Fruit fly (Drosophila melanogaster): ENCODE data around the gene CG17104.

CG17104 gene

dm6 chr2L:10687009-10687793 lies 10.2 kb downstream of the CG17104 start, which contains the start of gene CG7296 (continued):
- TF ChIP-seq tgo (GFP tag; IDR thresholded peaks at IDR 0.05) (no peak), zfh1 (GFP tag; IDR thresholded peaks at IDR 0.05) (0 out of 3 replicates have a peak, but pooled peaks have one; percentile 2), Atf-2 (GFP tag; optimal IDR thresholded peaks at IDR 0.05) (no peak), br (optimal IDR thresholded peaks at IDR 0.05) (no peak), gt (GFP tag; IDR thresholded peaks at IDR 0.05) (no peak), nom (GFP tag; optimal IDR thresholded peaks at IDR 0.05) (no peak), Hmx (GFP tag; optimal IDR thresholded peaks at IDR 0.05) (no peak), CG4707 (GFP tag; optimal IDR thresholded peaks at IDR 0.05) (no peak), CG3995 (GFP tag; optimal IDR thresholded peaks at IDR 0.05) (no peak), btn (GFP tag; optimal IDR thresholded peaks at IDR 0.05) (no peak), CG2202 (tag; optimal IDR thresholded peaks at IDR 0.05) (no peak), CG8924 (tag; optimal IDR thresholded peaks at IDR 0.05) (no peak), CkIIα-i1 (GFP tag; IDR thresholded peaks at IDR 0.05) (no peak), Oli (tag; optimal IDR thresholded peaks at IDR 0.05) (no peak), vvl (GFP tag; IDR thresholded peaks at IDR 0.05) (peak; percentile 21; the same call in 1 of the 2 replicates), ken (GFP tag; IDR thresholded peaks at IDR 0.05) (no peak), Sry-β (GFP tag; optimal IDR thresholded peaks at IDR 0.05) (peak; percentile 43), lab (GFP tag; optimal IDR thresholded peaks at IDR 0.05) (no peak), CG10321 (GFP tag; IDR thresholded peaks at IDR 0.05) (no peak), pros (GFP tag; optimal IDR thresholded peaks at IDR 0.05) (no peak), Trl (optimal IDR thresholded peaks at IDR 0.05) (no peak), Trl (GFP tag; optimal IDR thresholded peaks at IDR 0.05) (no peak), cas (GFP tag; IDR thresholded peaks at IDR 0.05) (no peak)

dm6 chr2L:10687794-10688185 lies 10.8 kb downstream of the CG17104 start:
- TF ChIP-seq cad (GFP tag; optimal IDR thresholded peaks at IDR 0.05) (no peak), vvl (GFP tag; IDR thresholded peaks at IDR 0.05) (peak; percentile 61; the same call in 1 of the 2 replicates), slou (GFP tag; optimal IDR thresholded peaks at IDR 0.05) (no peak), cg (GFP tag; optimal IDR thresholded peaks at IDR 0.05) (no peak), ara (GFP tag; IDR thresholded peaks at IDR 0.05) (no peak), CG10321 (GFP tag; IDR thresholded peaks at IDR 0.05) (no peak), abd-A (tag; optimal IDR thresholded peaks at IDR 0.05) (peak; percentile 56), CG31224 (GFP tag; IDR thresholded peaks at IDR 0.05) (no peak), CG12942 (GFP tag; optimal IDR thresholded peaks at IDR 0.05) (no peak), pzg (GFP tag; optimal IDR thresholded peaks at IDR 0.05) (no peak), Hr78 (GFP tag; optimal IDR thresholded peaks at IDR 0.05) (no peak), D19B (GFP tag; optimal IDR thresholded peaks at IDR 0.05) (no peak), Spps (tag; optimal IDR thresholded peaks at IDR 0.05) (no peak), MESR4 (GFP tag; optimal IDR thresholded peaks at IDR 0.05) (no peak), CG3163 (GFP tag; optimal IDR thresholded peaks at IDR 0.05) (no peak), chm (GFP tag; IDR thresholded peaks at IDR 0.05) (no peak)

dm6 chr2L:10688764-10689163 lies 11.8 kb downstream of the CG17104 start:
- TF ChIP-seq CG4360 (GFP tag; IDR thresholded peaks at IDR 0.05) (no peak), inv (GFP tag; IDR thresholded peaks at IDR 0.05; ENCODE audit: partially characterized antibody) (no peak), CG4328 (GFP tag; optimal IDR thresholded peaks at IDR 0.05) (no peak), Bteb2 (GFP tag; optimal IDR thresholded peaks at IDR 0.05) (no peak), lab (GFP tag; optimal IDR thresholded peaks at IDR 0.05) (no peak), nmo (GFP tag; optimal IDR thresholded peaks at IDR 0.05) (no peak), Med (GFP tag) (peak; percentile 28), prd (optimal IDR thresholded peaks at IDR 0.05) (no peak), prd (GFP tag; IDR thresholded peaks at IDR 0.05) (0 out of 3 replicates have a peak, but pooled peaks have one; percentile 5), CG4424 (GFP tag; optimal IDR thresholded peaks at IDR 0.05) (no peak), Opbp (GFP tag; IDR thresholded peaks at IDR 0.05; ENCODE audit: partially characterized antibody) (no peak), gce (GFP tag; IDR thresholded peaks at IDR 0.05) (no peak), TFAM (GFP tag; optimal IDR thresholded peaks at IDR 0.05) (no peak), chinmo (GFP tag; IDR thresholded peaks at IDR 0.05; ENCODE audit: partially characterized antibody) (0 out of 4 replicates have a peak, but pooled peaks have one; percentile 18), CG9215 (GFP tag; IDR thresholded peaks at IDR 0.05) (no peak)
